Worm (Caenorhabditis elegans) whole organism, L4 larva: ENCODE results near the gene scav-1.

ENCODE experiments used
- ama-1 ChIP-seq: fragments of 150-350 bp; optimal IDR thresholded peaks from 2 replicates; lab custom pipeline; 2014; ENCODE audit warnings: inconsistent platforms, mixed read lengths
- ceh-28 ChIP-seq: fragments of 150-350 bp; optimal IDR thresholded peaks from 2 replicates; lab custom pipeline; 2014; ENCODE audit warnings: missing biosample characterization, missing genetic modification reagents, missing genetic modification characterization
- ceh-82 ChIP-seq: sonication (generic microtip); optimal IDR thresholded peaks from 2 replicates; lab custom pipeline; 2017; ENCODE audit warnings: missing biosample characterization, missing genetic modification characterization
- dmd-9 ChIP-seq: fragments of 200-800 bp; sonication (Bioruptor generic); IDR thresholded peaks from 2 replicates; pipeline ENCODE4 v1.3.6; 2022; ENCODE audit warnings: missing genetic modification reagents, missing genetic modification characterization, missing compliant biosample characterization
- fos-1 ChIP-seq: fragments of 150-350 bp; optimal IDR thresholded peaks from 2 replicates; lab custom pipeline; 2014; ENCODE audit warnings: missing biosample characterization, missing genetic modification characterization
- nhr-11 ChIP-seq: fragments of 150-350 bp; optimal IDR thresholded peaks from 2 replicates; lab custom pipeline; 2014; ENCODE audit warnings: missing biosample characterization, missing genetic modification characterization
- nhr-41 ChIP-seq: fragments of 200-800 bp; sonication (Bioruptor generic); IDR thresholded peaks from 2 replicates; pipeline ENCODE4 v1.3.6; 2022; ENCODE audit warnings: missing genetic modification reagents, missing genetic modification characterization, missing compliant biosample characterization
- nhr-77 ChIP-seq: fragments of 150-350 bp; optimal IDR thresholded peaks from 2 replicates; lab custom pipeline; 2014; ENCODE audit warnings: missing biosample characterization, missing genetic modification characterization
- pha-4 ChIP-seq, 2 experiments: fragments of 150-350 bp in 1 of 2; fragments of 200-800 bp in 1 of 2; sonication (Bioruptor generic) in 1 of 2; IDR thresholded peaks in 1 of 2; optimal IDR thresholded peaks in 1 of 2; 2 replicates each; pipeline versions ENCODE4 v1.3.6 to Lab custom; 2014 to 2022; ENCODE audit warnings: missing genetic modification characterization in 2 of 2, missing genetic modification reagents in 2 of 2, missing biosample characterization in 1 of 2, missing compliant biosample characterization in 1 of 2
- saeg-2 ChIP-seq: fragments of 200-800 bp; sonication (Bioruptor generic); IDR thresholded peaks from 2 replicates; pipeline ENCODE4 v1.3.6; 2022; ENCODE audit warnings: missing genetic modification reagents, missing genetic modification characterization, missing compliant biosample characterization
- skn-1 ChIP-seq: fragments of 150-350 bp; optimal IDR thresholded peaks from 2 replicates; lab custom pipeline; 2014; ENCODE audit warnings: missing biosample characterization, missing genetic modification characterization
- spr-3 ChIP-seq: fragments of 200-800 bp; sonication (Bioruptor generic); optimal IDR thresholded peaks from 2 replicates; lab custom pipeline; 2018; ENCODE audit warnings: mild to moderate bottlenecking, missing genetic modification characterization, missing compliant biosample characterization
- tra-1 ChIP-seq: fragments of 200-800 bp; sonication (Bioruptor generic); IDR thresholded peaks from 2 replicates; pipeline ENCODE4 v1.3.6; 2022; ENCODE audit warnings: missing genetic modification reagents, missing genetic modification characterization, missing compliant biosample characterization
- ztf-11 ChIP-seq: fragments of 150-350 bp; optimal IDR thresholded peaks from 2 replicates; lab custom pipeline; 2014; ENCODE audit warnings: missing biosample characterization, missing genetic modification characterization

- no peak for TF ChIP-seq skn-1 (tag; lab: Kevin White, UChicago)
- no peak for TF ChIP-seq ztf-11 (tag; lab: Kevin White, UChicago)
- no peak for TF ChIP-seq spr-3 (GFP tag; lab: Kevin White, UChicago)
- no peak for TF ChIP-seq dmd-9
- no peak for TF ChIP-seq nhr-11 (tag; lab: Kevin White, UChicago)
- no peak for TF ChIP-seq fos-1
- no peak for TF ChIP-seq ama-1 (lab: Kevin White, UChicago)
- TF ChIP-seq nhr-41 = no peak
- no peak for TF ChIP-seq pha-4 (GFP tag; IDR thresholded peaks at IDR 0.05; lab: Robert Waterston, UW)
- TF ChIP-seq pha-4 (tag; optimal IDR thresholded peaks at IDR 0.05; lab: Kevin White, UChicago) = no peak
- TF ChIP-seq ceh-82 (tag; lab: Kevin White, UChicago) = no peak
- no peak for TF ChIP-seq ceh-28 (tag; lab: Kevin White, UChicago)
- TF ChIP-seq tra-1 (GFP tag; lab: Robert Waterston, UW) = no peak
- no peak for TF ChIP-seq nhr-77 (tag; lab: Kevin White, UChicago)
- TF ChIP-seq saeg-2 = no peak
Measured at ce11 chrX:5386558-5386957, 13.8 kb downstream of the scav-1 start, which contains the start of gene kcnl-3.
